Fruit fly (Drosophila melanogaster) whole organism, embryonic: ENCODE data around the gene tj.

Source experiments
- Abd-B ChIP-seq: fragments of 200-800 bp; sonication (Bioruptor generic); optimal IDR thresholded peaks from 2 replicates; lab custom pipeline; 2018; ENCODE audit warnings: missing biosample characterization, mild to moderate bottlenecking, missing genetic modification characterization, moderate library complexity
- CG12219 ChIP-seq: fragments of 200-800 bp; sonication (Bioruptor generic); optimal IDR thresholded peaks from 3 replicates; lab custom pipeline; 2018; ENCODE audit warnings: missing biosample characterization, mild to moderate bottlenecking, missing genetic modification characterization
- CG12659 ChIP-seq: fragments of 200-800 bp; sonication (Bioruptor generic); optimal IDR thresholded peaks from 3 replicates; lab custom pipeline; 2017; ENCODE audit warnings: mild to moderate bottlenecking, missing biosample characterization, missing genetic modification reagents, missing genetic modification characterization
- CG14014 ChIP-seq: fragments of 200-800 bp; sonication (Bioruptor generic); IDR thresholded peaks from 2 replicates; pipeline ENCODE4 v1.3.6; 2022; ENCODE audit warnings: missing biosample characterization, missing genetic modification characterization
- CG14710 ChIP-seq: fragments of 200-800 bp; sonication (Bioruptor generic); optimal IDR thresholded peaks from 3 replicates; lab custom pipeline; 2019; ENCODE audit warnings: missing biosample characterization, mild to moderate bottlenecking, missing genetic modification characterization, moderate library complexity
- CG1603 ChIP-seq: fragments of 200-800 bp; sonication (Bioruptor generic); optimal IDR thresholded peaks from 2 replicates; lab custom pipeline; 2019; ENCODE audit warnings: missing biosample characterization, mild to moderate bottlenecking, missing genetic modification characterization, moderate library complexity
- CG16813 ChIP-seq: fragments of 200-800 bp; sonication (Bioruptor generic); IDR thresholded peaks from 3 replicates; pipeline ENCODE4 v1.3.6; 2022; ENCODE audit warnings: missing biosample characterization, missing genetic modification characterization; ENCODE audit not compliant: partially characterized antibody
- CG17568 ChIP-seq: fragments of 200-800 bp; sonication (Bioruptor generic); optimal IDR thresholded peaks from 2 replicates; lab custom pipeline; 2018; ENCODE audit warnings: missing biosample characterization, mild to moderate bottlenecking, missing genetic modification characterization, moderate library complexity
- CG18476 ChIP-seq: fragments of 200-800 bp; sonication (Bioruptor generic); optimal IDR thresholded peaks from 2 replicates; lab custom pipeline; 2016; ENCODE audit warnings: missing biosample characterization, mild to moderate bottlenecking, missing genetic modification characterization
- CG2889 ChIP-seq: fragments of 200-800 bp; sonication (Bioruptor generic); IDR thresholded peaks from 3 replicates; pipeline ENCODE4 v1.3.6; 2022; ENCODE audit warnings: missing biosample characterization, missing genetic modification characterization
- CG6175 ChIP-seq: fragments of 200-800 bp; sonication (Bioruptor generic); IDR thresholded peaks from 3 replicates; pipeline ENCODE4 v1.3.6; 2022; ENCODE audit warnings: missing biosample characterization, missing genetic modification characterization
- CG6254 ChIP-seq: fragments of 200-800 bp; sonication (Bioruptor generic); optimal IDR thresholded peaks from 3 replicates; lab custom pipeline; 2017; ENCODE audit warnings: mild to moderate bottlenecking, missing biosample characterization, missing genetic modification reagents, missing genetic modification characterization
- CG7372 ChIP-seq: fragments of 200-800 bp; sonication (Bioruptor generic); IDR thresholded peaks from 2 replicates; pipeline ENCODE4 v1.3.6; 2022; ENCODE audit warnings: missing biosample characterization, missing genetic modification characterization
- CG8924 ChIP-seq: fragments of 200-800 bp; optimal IDR thresholded peaks from 3 replicates; lab custom pipeline; 2019; ENCODE audit warnings: missing biosample characterization, mild to moderate bottlenecking, missing genetic modification characterization, moderate library complexity
- D19A ChIP-seq: fragments of 200-800 bp; optimal IDR thresholded peaks from 3 replicates; lab custom pipeline; 2019; ENCODE audit warnings: missing biosample characterization, mild to moderate bottlenecking, missing genetic modification characterization, moderate library complexity
- Dad ChIP-seq: fragments of 200-800 bp; sonication (Bioruptor generic); optimal IDR thresholded peaks from 3 replicates; lab custom pipeline; 2016; ENCODE audit warnings: missing biosample characterization, missing genetic modification characterization
- ERR ChIP-seq: fragments of 200-800 bp; sonication (Bioruptor generic); optimal IDR thresholded peaks from 2 replicates; lab custom pipeline; 2016; ENCODE audit warnings: missing biosample characterization, missing genetic modification characterization
- Eip74EF ChIP-seq, 2 experiments: fragments of 200-800 bp in 1 of 2; fragments of >200 bp in 1 of 2; sonication (Bioruptor generic) in 1 of 2; optimal IDR thresholded peaks; 2 replicates each; lab custom pipeline; 2017 to 2019; ENCODE audit warnings: missing biosample characterization in 2 of 2, missing genetic modification characterization in 2 of 2, mild to moderate bottlenecking in 1 of 2, moderate library complexity in 1 of 2
- Fer3 ChIP-seq: fragments of 200-800 bp; sonication (Bioruptor generic); optimal IDR thresholded peaks from 2 replicates; lab custom pipeline; 2018; ENCODE audit warnings: missing biosample characterization, mild to moderate bottlenecking, missing genetic modification characterization, moderate library complexity
- Hr39 ChIP-seq: fragments of >200 bp; optimal IDR thresholded peaks from 2 replicates; lab custom pipeline; 2017
- Kr ChIP-seq: fragments of 200-800 bp; sonication (Bioruptor generic); optimal IDR thresholded peaks from 2 replicates; lab custom pipeline; 2017; ENCODE audit warnings: missing biosample characterization, mild to moderate bottlenecking, missing genetic modification characterization
- Med ChIP-seq: fragments of 200-800 bp; sonication (Bioruptor generic); peaks from one replicate; lab custom pipeline; 2016; ENCODE audit warnings: missing biosample characterization, missing genetic modification characterization, mild to moderate bottlenecking, inconsistent platforms, moderate library complexity
- Neu2 ChIP-seq: fragments of 200-800 bp; sonication (Bioruptor generic); optimal IDR thresholded peaks from 3 replicates; lab custom pipeline; 2016; ENCODE audit warnings: missing biosample characterization, missing genetic modification characterization, borderline replicate concordance
- Rx ChIP-seq: fragments of 200-800 bp; sonication (Bioruptor generic); IDR thresholded peaks from 2 replicates; pipeline ENCODE4 v1.3.6; 2022; ENCODE audit warnings: missing biosample characterization, missing genetic modification characterization
- Stat92E ChIP-seq, 3 experiments: fragments of >200 bp in 2 of 3; fragments of 200-800 bp in 1 of 3; sonication (Bioruptor generic) in 1 of 3; optimal IDR thresholded peaks; 2 replicates each; lab custom pipeline; 2017 to 2019; ENCODE audit warnings: missing biosample characterization in 3 of 3, missing genetic modification characterization in 3 of 3, mild to moderate bottlenecking in 1 of 3, moderate library complexity in 1 of 3
- aop ChIP-seq: fragments of 200-800 bp; sonication (Bioruptor generic); IDR thresholded peaks from 2 replicates; pipeline ENCODE4 v1.3.6; 2022; ENCODE audit warnings: missing biosample characterization, missing genetic modification characterization
- chn ChIP-seq: fragments of 200-800 bp; sonication (Bioruptor generic); optimal IDR thresholded peaks from 2 replicates; lab custom pipeline; 2016; ENCODE audit warnings: missing biosample characterization, missing genetic modification characterization
- crc ChIP-seq: fragments of 200-800 bp; sonication (Bioruptor generic); optimal IDR thresholded peaks from 2 replicates; lab custom pipeline; 2016; ENCODE audit warnings: missing biosample characterization, missing genetic modification characterization
- danr ChIP-seq: fragments of 200-800 bp; sonication (Bioruptor generic); IDR thresholded peaks from 2 replicates; pipeline ENCODE4 v1.3.6; 2022; ENCODE audit warnings: missing biosample characterization, missing genetic modification characterization
- disco-r ChIP-seq: fragments of 200-800 bp; sonication (Bioruptor generic); optimal IDR thresholded peaks from 2 replicates; lab custom pipeline; 2016; ENCODE audit warnings: missing biosample characterization, missing genetic modification characterization
- dmrt99B ChIP-seq: fragments of 200-800 bp; sonication (Bioruptor generic); optimal IDR thresholded peaks from 2 replicates; lab custom pipeline; 2018; ENCODE audit warnings: missing biosample characterization, mild to moderate bottlenecking, missing genetic modification characterization, moderate library complexity
- fd96Cb ChIP-seq: fragments of 200-800 bp; sonication (Bioruptor generic); optimal IDR thresholded peaks from 2 replicates; lab custom pipeline; 2018; ENCODE audit warnings: missing biosample characterization, mild to moderate bottlenecking, missing genetic modification characterization, moderate library complexity
- ftz-f1 ChIP-seq: fragments of 200-800 bp; sonication (Bioruptor generic); optimal IDR thresholded peaks from 2 replicates; lab custom pipeline; 2016; ENCODE audit warnings: missing biosample characterization, missing genetic modification characterization
- fu2 ChIP-seq: fragments of 200-800 bp; sonication (Bioruptor generic); optimal IDR thresholded peaks from 2 replicates; lab custom pipeline; 2016; ENCODE audit warnings: missing biosample characterization, missing genetic modification characterization
- gce ChIP-seq: fragments of 200-800 bp; sonication (Bioruptor generic); IDR thresholded peaks from 3 replicates; pipeline ENCODE4 v1.3.6; 2022; ENCODE audit warnings: missing biosample characterization, missing genetic modification characterization
- gcm2 ChIP-seq: fragments of 200-800 bp; sonication (Bioruptor generic); optimal IDR thresholded peaks from 2 replicates; lab custom pipeline; 2016; ENCODE audit warnings: missing biosample characterization, missing genetic modification characterization
- grn ChIP-seq: fragments of 200-800 bp; sonication (Bioruptor generic); optimal IDR thresholded peaks from 3 replicates; lab custom pipeline; 2017; ENCODE audit warnings: missing biosample characterization, missing genetic modification characterization
- inv ChIP-seq: fragments of 200-800 bp; sonication (Bioruptor generic); IDR thresholded peaks from 2 replicates; pipeline ENCODE4 v1.3.6; 2022; ENCODE audit warnings: missing biosample characterization, missing genetic modification characterization; ENCODE audit not compliant: partially characterized antibody
- lbe ChIP-seq: fragments of 200-800 bp; sonication (Bioruptor generic); optimal IDR thresholded peaks from 2 replicates; lab custom pipeline; 2016; ENCODE audit warnings: missing biosample characterization, mild to moderate bottlenecking, missing genetic modification characterization
- lmd ChIP-seq: fragments of 200-800 bp; sonication (Bioruptor generic); IDR thresholded peaks from 2 replicates; pipeline ENCODE4 v1.3.6; 2022; ENCODE audit warnings: missing biosample characterization, missing genetic modification characterization
- maf-S ChIP-seq: fragments of 200-800 bp; sonication (Bioruptor generic); optimal IDR thresholded peaks from 2 replicates; lab custom pipeline; 2016; ENCODE audit warnings: missing biosample characterization, missing genetic modification characterization
- nau ChIP-seq: fragments of 200-800 bp; sonication (Bioruptor generic); optimal IDR thresholded peaks from 3 replicates; lab custom pipeline; 2017; ENCODE audit warnings: missing biosample characterization, mild to moderate bottlenecking, missing genetic modification characterization, missing genetic modification reagents
- odd ChIP-seq: fragments of 200-800 bp; sonication (Bioruptor generic); optimal IDR thresholded peaks from 2 replicates; lab custom pipeline; 2017; ENCODE audit warnings: missing biosample characterization, mild to moderate bottlenecking, missing genetic modification characterization
- ranshi ChIP-seq: fragments of 200-800 bp; sonication (Bioruptor generic); IDR thresholded peaks from 2 replicates; pipeline ENCODE4 v1.3.6; 2022; ENCODE audit warnings: missing biosample characterization, missing genetic modification characterization
- tna ChIP-seq: fragments of 200-800 bp; sonication (Bioruptor generic); IDR thresholded peaks from 2 replicates; pipeline ENCODE4 v1.3.6; 2022; ENCODE audit warnings: missing biosample characterization, missing genetic modification characterization; ENCODE audit not compliant: partially characterized antibody
- toy ChIP-seq: fragments of 200-800 bp; sonication (Bioruptor generic); IDR thresholded peaks from 2 replicates; pipeline ENCODE4 v1.3.6; 2022; ENCODE audit warnings: missing biosample characterization, missing genetic modification characterization
- ttk ChIP-seq: fragments of 200-800 bp; sonication (Bioruptor generic); IDR thresholded peaks from 2 replicates; pipeline ENCODE4 v2.1.2; 2022; ENCODE audit warnings: missing biosample characterization, missing genetic modification characterization
- vnd ChIP-seq: fragments of 200-800 bp; sonication (Bioruptor generic); IDR thresholded peaks from 3 replicates; pipeline ENCODE4 v1.3.6; 2022; ENCODE audit warnings: missing biosample characterization, missing genetic modification characterization; ENCODE audit not compliant: partially characterized antibody
- wdn ChIP-seq: fragments of 200-800 bp; sonication (Bioruptor generic); IDR thresholded peaks from 2 replicates; pipeline ENCODE4 v1.3.6; 2022; ENCODE audit warnings: missing biosample characterization, missing genetic modification characterization

tj gene

dm6 chr2L:19439598-19440230, 24.4 kb upstream of the tj start (continued):
- peak; percentile 14 for TF ChIP-seq ERR (GFP tag; lab: Kevin White, UChicago)
- TF ChIP-seq CG6175 (GFP tag; lab: Robert Waterston, UW): no peak
- no peak for TF ChIP-seq aop (GFP tag; lab: Robert Waterston, UW)
- TF ChIP-seq D19A: peak; percentile 65
- peak; percentile 95 for TF ChIP-seq Med (GFP tag; lab: Kevin White, UChicago)
- TF ChIP-seq wdn (GFP tag; lab: Robert Waterston, UW): peak; percentile 86
- TF ChIP-seq gcm2: peak; percentile 57
- TF ChIP-seq Eip74EF (GFP tag; optimal IDR thresholded peaks at IDR 0.05; lab: Kevin White, UChicago): peak in 1 of 2 experiments; percentile 72
- TF ChIP-seq tna (GFP tag; lab: Robert Waterston, UW): no peak
- peak; percentile 56 for TF ChIP-seq Neu2
- TF ChIP-seq lmd (GFP tag; lab: Robert Waterston, UW): peak; percentile 82
- peak; percentile 67 for TF ChIP-seq Fer3 (tag; lab: Kevin White, UChicago)
- peak; percentile 92 for TF ChIP-seq dmrt99B (tag; lab: Kevin White, UChicago)
- TF ChIP-seq Kr (GFP tag; lab: Kevin White, UChicago): no peak
- peak; percentile 85 for TF ChIP-seq odd
- peak; percentile 69; the same call in 2 of the 3 replicates for TF ChIP-seq CG2889
- peak; percentile 41 for TF ChIP-seq disco-r (GFP tag; lab: Kevin White, UChicago)
- TF ChIP-seq CG1603 (tag; lab: Kevin White, UChicago): peak; percentile 92
- TF ChIP-seq lbe: no peak
- no peak for TF ChIP-seq vnd (GFP tag; lab: Robert Waterston, UW)
- peak; percentile 73 for TF ChIP-seq crc
- TF ChIP-seq inv (GFP tag; lab: Robert Waterston, UW): no peak
- peak; percentile 75 for TF ChIP-seq CG14014 (GFP tag; lab: Robert Waterston, UW)
- TF ChIP-seq Abd-B (GFP tag; lab: Kevin White, UChicago): peak; percentile 58
- TF ChIP-seq grn (GFP tag; lab: Kevin White, UChicago): no peak
- 0 out of 2 replicates have a peak, but pooled peaks have one; percentile 36 for TF ChIP-seq danr (GFP tag; lab: Robert Waterston, UW)
- no peak for TF ChIP-seq Hr39 (lab: Kevin White, UChicago)
- TF ChIP-seq CG18476: peak; percentile 53
- TF ChIP-seq CG7372 (GFP tag; lab: Robert Waterston, UW): peak; percentile 58; the same call in 1 of the 2 replicates
- TF ChIP-seq CG6254 (GFP tag; lab: Kevin White, UChicago): peak; percentile 46
- TF ChIP-seq Rx (GFP tag; lab: Robert Waterston, UW): peak; percentile 54; the same call in 1 of the 2 replicates
- TF ChIP-seq fd96Cb (tag; lab: Kevin White, UChicago): peak; percentile 74
- TF ChIP-seq Dad: peak; percentile 51
- peak; percentile 77 for TF ChIP-seq ttk
- peak; percentile 86 for TF ChIP-seq CG12219
- TF ChIP-seq Stat92E (GFP tag; optimal IDR thresholded peaks at IDR 0.05; lab: Kevin White, UChicago): peak in 1 of 3 experiments; percentile 8
- peak; percentile 62 for TF ChIP-seq CG12659 (GFP tag; lab: Kevin White, UChicago)
- peak; percentile 89 for TF ChIP-seq CG8924 (tag; lab: Kevin White, UChicago)
- TF ChIP-seq CG14710 (tag; lab: Kevin White, UChicago): peak; percentile 14
- peak; percentile 89 for TF ChIP-seq maf-S (GFP tag; lab: Kevin White, UChicago)
- 0 out of 3 replicates have a peak, but pooled peaks have one; percentile 63 for TF ChIP-seq gce (GFP tag; lab: Robert Waterston, UW)
- TF ChIP-seq ranshi (GFP tag; lab: Robert Waterston, UW): peak; percentile 93
- peak; percentile 13 for TF ChIP-seq fu2
- TF ChIP-seq toy (GFP tag; lab: Robert Waterston, UW): 0 out of 2 replicates have a peak, but pooled peaks have one; percentile 22
- no peak for TF ChIP-seq ftz-f1
- peak; percentile 83 for TF ChIP-seq chn (GFP tag; lab: Kevin White, UChicago)
- no peak for TF ChIP-seq CG16813 (GFP tag; lab: Robert Waterston, UW)
- peak; percentile 57 for TF ChIP-seq nau
- peak; percentile 53 for TF ChIP-seq CG17568 (GFP tag; lab: Kevin White, UChicago)
